Worm (Caenorhabditis elegans) whole organism, L3 larva: ENCODE data around the gene plrg-1.

Source experiments
- R02D3.7 ChIP-seq: fragments of 150-350 bp; optimal IDR thresholded peaks from 2 replicates; lab custom pipeline; 2014; ENCODE audit warnings: missing biosample characterization, missing genetic modification characterization
- ZK546.5 ChIP-seq: sonication (generic microtip); optimal IDR thresholded peaks from 2 replicates; lab custom pipeline; 2017; ENCODE audit warnings: missing biosample characterization, missing genetic modification characterization
- aly-2 ChIP-seq: fragments of 150-350 bp; optimal IDR thresholded peaks from 2 replicates; lab custom pipeline; 2014; ENCODE audit warnings: missing biosample characterization, missing genetic modification characterization
- ceh-16 ChIP-seq: sonication (generic microtip); optimal IDR thresholded peaks from 2 replicates; lab custom pipeline; 2017; ENCODE audit warnings: missing biosample characterization, missing genetic modification characterization
- ceh-28 ChIP-seq: fragments of 150-350 bp; optimal IDR thresholded peaks from 2 replicates; lab custom pipeline; 2014; ENCODE audit warnings: missing biosample characterization, missing genetic modification reagents, missing genetic modification characterization
- ceh-82 ChIP-seq: fragments of 150-350 bp; optimal IDR thresholded peaks from 2 replicates; lab custom pipeline; 2014; ENCODE audit warnings: missing biosample characterization, missing genetic modification characterization
- ceh-9 ChIP-seq: sonication (generic microtip); optimal IDR thresholded peaks from 2 replicates; lab custom pipeline; 2018; ENCODE audit warnings: missing biosample characterization, missing genetic modification characterization
- egl-5 ChIP-seq: fragments of 150-350 bp; optimal IDR thresholded peaks from 2 replicates; lab custom pipeline; 2017; ENCODE audit warnings: missing biosample characterization, missing genetic modification reagents, missing genetic modification characterization, inconsistent platforms
- elt-1 ChIP-seq: fragments of 150-350 bp; optimal IDR thresholded peaks from 2 replicates; lab custom pipeline; 2014; ENCODE audit warnings: missing biosample characterization, missing genetic modification characterization
- elt-2 ChIP-seq: sonication (generic microtip); optimal IDR thresholded peaks from 2 replicates; lab custom pipeline; 2016; ENCODE audit warnings: missing genetic modification reagents, mild to moderate bottlenecking, missing genetic modification characterization, missing compliant biosample characterization
- eor-1 ChIP-seq, 2 experiments: fragments of 150-350 bp; optimal IDR thresholded peaks; 2 replicates each; lab custom pipeline; 2014 to 2018; ENCODE audit warnings: missing biosample characterization in 2 of 2, missing genetic modification characterization in 2 of 2
- fkh-10 ChIP-seq: sonication (generic microtip); optimal IDR thresholded peaks from 2 replicates; lab custom pipeline; 2017; ENCODE audit warnings: missing biosample characterization, missing genetic modification reagents, missing genetic modification characterization
- fkh-2 ChIP-seq: fragments of 150-350 bp; optimal IDR thresholded peaks from 2 replicates; lab custom pipeline; 2014; ENCODE audit warnings: missing biosample characterization, missing genetic modification reagents, missing genetic modification characterization
- fos-1 ChIP-seq: fragments of 150-350 bp; optimal IDR thresholded peaks from 2 replicates; lab custom pipeline; 2014; ENCODE audit warnings: missing biosample characterization, missing genetic modification characterization
- hmg-11 ChIP-seq: sonication (generic microtip); optimal IDR thresholded peaks from 2 replicates; lab custom pipeline; 2016; ENCODE audit warnings: missing genetic modification characterization, missing compliant biosample characterization
- jun-1 ChIP-seq: fragments of 150-350 bp; optimal IDR thresholded peaks from 2 replicates; lab custom pipeline; 2014; ENCODE audit warnings: missing biosample characterization, missing genetic modification reagents, missing genetic modification characterization
- lin-15B ChIP-seq: fragments of 150-350 bp; optimal IDR thresholded peaks from 2 replicates; lab custom pipeline; 2014; ENCODE audit warnings: missing biosample characterization, missing genetic modification characterization
- lin-39 ChIP-seq: fragments of 150-350 bp; optimal IDR thresholded peaks from 2 replicates; lab custom pipeline; 2018; ENCODE audit warnings: missing biosample characterization, missing genetic modification reagents, missing genetic modification characterization
- lsy-12 ChIP-seq: sonication (generic microtip); optimal IDR thresholded peaks from 2 replicates; lab custom pipeline; 2016; ENCODE audit warnings: mild to moderate bottlenecking, missing genetic modification characterization, missing compliant biosample characterization
- mml-1 ChIP-seq: fragments of 150-350 bp; sonication (generic microtip); optimal IDR thresholded peaks from 3 replicates; lab custom pipeline; 2014; ENCODE audit warnings: missing biosample characterization, missing genetic modification characterization
- nfya-1 ChIP-seq: sonication (generic microtip); optimal IDR thresholded peaks from 2 replicates; lab custom pipeline; 2017; ENCODE audit warnings: missing genetic modification characterization, mild to moderate bottlenecking, missing compliant biosample characterization, antibody characterized with exemption, moderate library complexity; ENCODE audit not compliant: insufficient read depth
- nhr-11 ChIP-seq: fragments of 150-350 bp; optimal IDR thresholded peaks from 2 replicates; lab custom pipeline; 2014; ENCODE audit warnings: missing biosample characterization, missing genetic modification characterization
- nhr-12 ChIP-seq: fragments of 150-350 bp; optimal IDR thresholded peaks from 2 replicates; lab custom pipeline; 2014; ENCODE audit warnings: missing biosample characterization, missing genetic modification characterization
- nhr-25 ChIP-seq: sonication (generic microtip); optimal IDR thresholded peaks from 2 replicates; lab custom pipeline; 2017; ENCODE audit warnings: missing biosample characterization, missing genetic modification characterization
- nhr-43 ChIP-seq: sonication (generic microtip); optimal IDR thresholded peaks from 2 replicates; lab custom pipeline; 2016; ENCODE audit warnings: mild to moderate bottlenecking, missing genetic modification characterization, missing compliant biosample characterization; ENCODE audit not compliant: poor library complexity, severe bottlenecking
- pha-4 ChIP-seq: fragments of 150-350 bp; optimal IDR thresholded peaks from 2 replicates; lab custom pipeline; 2014; ENCODE audit warnings: missing biosample characterization, missing genetic modification reagents, missing genetic modification characterization
- pqm-1 ChIP-seq: fragments of 150-350 bp; optimal IDR thresholded peaks from 2 replicates; lab custom pipeline; 2017; ENCODE audit warnings: missing biosample characterization, missing genetic modification characterization, inconsistent platforms
- sea-2 ChIP-seq: fragments of 150-350 bp; sonication (generic microtip); optimal IDR thresholded peaks from 4 replicates; lab custom pipeline; 2014; ENCODE audit warnings: missing biosample characterization, missing genetic modification reagents, missing genetic modification characterization
- skn-1 ChIP-seq: fragments of 150-350 bp; optimal IDR thresholded peaks from 2 replicates; lab custom pipeline; 2014; ENCODE audit warnings: missing biosample characterization, missing genetic modification characterization
- snpc-4 ChIP-seq: fragments of 150-350 bp; optimal IDR thresholded peaks from 2 replicates; lab custom pipeline; 2014; ENCODE audit warnings: missing biosample characterization, missing genetic modification characterization
- tbx-2 ChIP-seq: sonication (generic microtip); optimal IDR thresholded peaks from 2 replicates; lab custom pipeline; 2016; ENCODE audit warnings: mild to moderate bottlenecking, missing genetic modification characterization, missing compliant biosample characterization
- unc-39 ChIP-seq: sonication (generic microtip); optimal IDR thresholded peaks from 4 replicates; lab custom pipeline; 2017; ENCODE audit warnings: missing biosample characterization, missing genetic modification characterization
- zag-1 ChIP-seq: fragments of 150-350 bp; optimal IDR thresholded peaks from 2 replicates; lab custom pipeline; 2014; ENCODE audit warnings: missing biosample characterization, missing genetic modification characterization
- ztf-11 ChIP-seq: fragments of 150-350 bp; optimal IDR thresholded peaks from 2 replicates; lab custom pipeline; 2014; ENCODE audit warnings: missing biosample characterization, missing genetic modification characterization

Gene plrg-1

DNA sequence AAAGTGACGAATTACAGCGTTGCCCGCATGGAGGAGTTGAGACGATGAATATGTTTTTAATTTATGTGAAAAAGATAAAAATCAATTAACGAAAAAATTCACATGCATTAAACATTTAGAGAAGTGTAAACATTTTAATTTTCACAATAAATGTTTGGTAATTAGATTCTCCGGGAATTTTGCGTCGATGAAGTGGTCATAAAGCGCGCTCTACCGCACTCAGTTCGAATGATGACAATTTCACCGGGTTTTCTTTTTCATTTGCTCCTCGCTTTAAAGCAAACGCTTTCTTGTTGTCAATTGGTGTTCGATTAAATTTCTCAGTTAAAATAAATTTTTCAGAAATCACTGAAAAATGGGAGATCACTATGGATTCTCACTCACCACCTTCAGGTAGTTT is 37.7 kb downstream of the plrg-1 start, which contains the start of the genes D1054.1 and pas-2:
Gene D1054.1, minus strand, starts transcription at position 192 of the 400 bp plus-strand sequence.
Gene pas-2, plus strand, starts transcription at position 343 of the 400 bp plus-strand sequence.
- peak; percentile 71 for TF ChIP-seq egl-5 (tag; lab: Kevin White, UChicago)
- peak; percentile 49 for TF ChIP-seq snpc-4 (tag; lab: Kevin White, UChicago)
- TF ChIP-seq elt-2 (tag; lab: Kevin White, UChicago) = peak; percentile 19
- TF ChIP-seq pqm-1 (tag; lab: Kevin White, UChicago) = peak; percentile 1
- TF ChIP-seq hmg-11 = no peak
- TF ChIP-seq skn-1 = peak; percentile 83
- no peak for TF ChIP-seq ZK546.5 (tag; lab: Kevin White, UChicago)
- no peak for TF ChIP-seq ceh-28 (tag; lab: Kevin White, UChicago)
- no peak for TF ChIP-seq nhr-43 (tag; lab: Kevin White, UChicago)
- TF ChIP-seq lin-15B (tag; lab: Kevin White, UChicago) = peak; percentile 20
- TF ChIP-seq lin-39 (tag; lab: Kevin White, UChicago) = peak; percentile 37
- peak; percentile 47 for TF ChIP-seq pha-4 (tag; lab: Kevin White, UChicago)

- TF ChIP-seq fkh-2 (tag; lab: Kevin White, UChicago) (no peak), ztf-11 (tag; lab: Kevin White, UChicago) (no peak), pqm-1 (tag; lab: Kevin White, UChicago) (no peak), jun-1 (no peak), ceh-16 (tag; lab: Kevin White, UChicago) (no peak), fos-1 (tag; lab: Kevin White, UChicago) (no peak), lsy-12 (tag; lab: Kevin White, UChicago) (no peak), nhr-43 (tag; lab: Kevin White, UChicago) (no peak), zag-1 (no peak), mml-1 (tag; lab: Kevin White, UChicago) (no peak), nhr-12 (no peak)
These were observed 38.8 kb downstream of the plrg-1 start for ce11 chrV:10768892-10769291.

DNA sequence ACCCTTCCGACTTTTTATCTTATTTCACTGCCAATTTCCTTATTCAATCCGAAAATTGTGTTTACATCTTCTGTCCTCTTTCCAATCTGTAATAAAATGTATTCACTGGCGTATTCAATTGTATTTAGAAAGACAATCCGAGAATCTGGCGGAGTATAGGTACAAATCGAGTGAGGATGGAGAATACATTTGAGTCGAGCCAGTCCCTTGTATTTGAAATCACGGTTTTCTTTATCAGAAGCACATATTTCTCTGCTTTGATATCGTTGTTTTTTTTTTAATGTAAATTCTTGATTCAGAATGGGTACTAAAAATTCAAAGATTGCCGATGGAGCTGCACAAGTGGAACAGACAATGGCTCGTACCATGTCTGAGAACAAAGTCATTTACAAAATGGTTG is 43.6 kb downstream of the plrg-1 start, which contains the start of gene ocr-1:
Gene ocr-1, plus strand, starts transcription at position 301 of the 400 bp plus-strand sequence.
- TF ChIP-seq pha-4 (tag; lab: Kevin White, UChicago) (no peak), ztf-11 (tag; lab: Kevin White, UChicago) (no peak), nfya-1 (no peak), zag-1 (no peak), nhr-11 (tag; lab: Kevin White, UChicago) (no peak), lsy-12 (tag; lab: Kevin White, UChicago) (no peak), R02D3.7 (tag; lab: Kevin White, UChicago) (no peak), nhr-12 (no peak), nhr-25 (tag; lab: Kevin White, UChicago) (no peak), ceh-9 (tag; lab: Kevin White, UChicago) (no peak), ceh-82 (tag; lab: Kevin White, UChicago) (no peak), unc-39 (tag; lab: Kevin White, UChicago) (no peak), egl-5 (tag; lab: Kevin White, UChicago) (no peak), fkh-10 (GFP tag; lab: Kevin White, UChicago) (no peak), sea-2 (GFP tag; lab: Kevin White, UChicago) (no peak), elt-1 (tag; lab: Kevin White, UChicago) (no peak), eor-1 (tag; optimal IDR thresholded peaks at IDR 0.05; lab: Kevin White, UChicago) (no peak)

ce11 chrV:10762695-10763094 is 45.0 kb downstream of the plrg-1 start, which contains the start of gene sre-6:
Gene sre-6, minus strand, starts transcription at chrV:10762795.
- TF ChIP-seq tbx-2 (no peak), ceh-16 (tag; lab: Kevin White, UChicago) (no peak), zag-1 (no peak), mml-1 (tag; lab: Kevin White, UChicago) (no peak), lin-39 (tag; lab: Kevin White, UChicago) (no peak)

DNA sequence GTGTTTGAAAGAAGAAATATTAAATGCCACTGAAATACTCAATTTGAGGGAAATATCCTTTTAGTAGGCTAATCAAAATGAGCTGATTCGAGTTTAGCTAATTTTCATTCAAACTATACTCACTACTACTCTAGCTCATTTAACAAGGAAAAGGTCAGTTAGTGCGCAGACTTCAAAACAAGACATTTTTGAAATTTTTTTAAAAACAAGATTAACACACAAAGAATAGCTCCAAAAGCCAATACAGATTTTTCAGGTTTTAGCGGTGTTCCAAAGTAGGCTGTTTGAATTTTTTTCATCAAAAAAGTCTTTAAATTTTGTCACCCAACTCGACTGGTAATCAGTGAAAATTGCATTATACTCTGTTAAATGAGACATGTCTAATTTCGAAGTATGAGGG is 46.9 kb downstream of the plrg-1 start:
- TF ChIP-seq skn-1 = no peak
- no peak for TF ChIP-seq tbx-2
- TF ChIP-seq pqm-1 (tag; lab: Kevin White, UChicago) = no peak
- TF ChIP-seq jun-1 = no peak
- TF ChIP-seq ceh-82 (tag; lab: Kevin White, UChicago) = no peak
- no peak for TF ChIP-seq fos-1 (tag; lab: Kevin White, UChicago)
- TF ChIP-seq ceh-28 (tag; lab: Kevin White, UChicago) = no peak
- TF ChIP-seq unc-39 (tag; lab: Kevin White, UChicago) = no peak
- TF ChIP-seq ztf-11 (tag; lab: Kevin White, UChicago) = no peak
- no peak for TF ChIP-seq aly-2
- no peak for TF ChIP-seq egl-5 (tag; lab: Kevin White, UChicago)
- TF ChIP-seq eor-1 (tag; optimal IDR thresholded peaks at IDR 0.05; lab: Kevin White, UChicago) = no peak
- no peak for TF ChIP-seq nfya-1
- TF ChIP-seq, all 47 proteins: peak for 0
